Worm (Caenorhabditis elegans) whole organism, L4 larva: ENCODE results near the gene dmd-6.

Experiments
- F26F4.8 ChIP-seq: fragments of 200-800 bp; sonication (Bioruptor generic); conservative IDR thresholded peaks from 2 replicates; pipeline ENCODE4 v1.3.6; 2022; ENCODE audit warnings: missing genetic modification characterization, missing compliant biosample characterization
- F37D6.2 ChIP-seq: sonication (generic microtip); optimal IDR thresholded peaks from 2 replicates; lab custom pipeline; 2016; ENCODE audit warnings: mild to moderate bottlenecking, missing genetic modification characterization, missing compliant biosample characterization
- T20F7.1 ChIP-seq: fragments of 200-800 bp; sonication (Bioruptor generic); optimal IDR thresholded peaks from 2 replicates; lab custom pipeline; 2018; ENCODE audit warnings: mild to moderate bottlenecking, missing genetic modification characterization, missing compliant biosample characterization
- T26A8.4 ChIP-seq: fragments of 200-800 bp; sonication (Bioruptor generic); IDR thresholded peaks from 2 replicates; pipeline ENCODE4 v1.3.6; 2022; ENCODE audit warnings: missing genetic modification characterization, missing compliant biosample characterization
- Y105C5A.15 ChIP-seq: fragments of 200-800 bp; sonication (Bioruptor generic); IDR thresholded peaks from 2 replicates; pipeline ENCODE4 v1.3.6; 2022; ENCODE audit warnings: missing genetic modification characterization, missing compliant biosample characterization
- Y48G9A.11 ChIP-seq: fragments of 200-800 bp; sonication (Bioruptor generic); IDR thresholded peaks from 2 replicates; pipeline ENCODE4 v1.3.6; 2022; ENCODE audit warnings: missing genetic modification reagents, missing genetic modification characterization, missing compliant biosample characterization
- Y75B8A.6 ChIP-seq: fragments of 200-800 bp; sonication (Bioruptor generic); IDR thresholded peaks from 2 replicates; pipeline ENCODE4 v1.3.6; 2022; ENCODE audit warnings: missing genetic modification reagents, missing genetic modification characterization, missing compliant biosample characterization
- ZK546.5 ChIP-seq, 2 experiments: sonication (generic microtip); optimal IDR thresholded peaks; 2 replicates each; lab custom pipeline; 2017; ENCODE audit warnings: missing biosample characterization in 2 of 2, missing genetic modification characterization in 2 of 2
- aha-1 ChIP-seq: fragments of 150-350 bp; peaks from one replicate; lab custom pipeline; 2014; ENCODE audit warnings: missing biosample characterization, missing genetic modification characterization
- aly-2 ChIP-seq: sonication (generic microtip); optimal IDR thresholded peaks from 2 replicates; lab custom pipeline; 2018; ENCODE audit warnings: missing biosample characterization, missing genetic modification characterization
- ama-1 ChIP-seq: fragments of 150-350 bp; optimal IDR thresholded peaks from 2 replicates; lab custom pipeline; 2014; ENCODE audit warnings: inconsistent platforms, mixed read lengths
- ceh-44 ChIP-seq: fragments of 200-800 bp; sonication (Bioruptor generic); IDR thresholded peaks from 2 replicates; pipeline ENCODE4 v1.3.6; 2022; ENCODE audit warnings: missing genetic modification reagents, missing genetic modification characterization, missing compliant biosample characterization
- ceh-62 ChIP-seq: sonication (generic microtip); optimal IDR thresholded peaks from 2 replicates; lab custom pipeline; 2017; ENCODE audit warnings: missing biosample characterization, missing genetic modification characterization
- ceh-82 ChIP-seq: sonication (generic microtip); optimal IDR thresholded peaks from 2 replicates; lab custom pipeline; 2017; ENCODE audit warnings: missing biosample characterization, missing genetic modification characterization
- cey-2 ChIP-seq: sonication (generic microtip); optimal IDR thresholded peaks from 3 replicates; lab custom pipeline; 2017; ENCODE audit warnings: missing genetic modification characterization, mild to moderate bottlenecking, missing compliant biosample characterization, antibody characterized with exemption, borderline replicate concordance; ENCODE audit not compliant: insufficient read depth
- daf-16 ChIP-seq, 3 experiments: sonication (generic microtip); optimal IDR thresholded peaks; 2 replicates each; lab custom pipeline; 2016 to 2017; ENCODE audit warnings: missing genetic modification characterization in 3 of 3, missing genetic modification reagents in 3 of 3, mild to moderate bottlenecking in 2 of 3, missing compliant biosample characterization in 2 of 3, missing biosample characterization in 1 of 3, moderate library complexity in 1 of 3
- dmd-8 ChIP-seq: fragments of 200-800 bp; sonication (Bioruptor generic); IDR thresholded peaks from 2 replicates; pipeline ENCODE4 v1.3.6; 2022; ENCODE audit warnings: missing genetic modification characterization, missing compliant biosample characterization
- duxl-1 ChIP-seq: sonication (generic microtip); optimal IDR thresholded peaks from 2 replicates; lab custom pipeline; 2016; ENCODE audit warnings: mild to moderate bottlenecking, missing genetic modification characterization, moderate library complexity, missing compliant biosample characterization; ENCODE audit not compliant: poor library complexity
- dve-1 ChIP-seq: sonication (generic microtip); optimal IDR thresholded peaks from 2 replicates; lab custom pipeline; 2017; ENCODE audit warnings: antibody characterized with exemption, mild to moderate bottlenecking, missing genetic modification characterization, missing compliant biosample characterization; ENCODE audit not compliant: insufficient read depth
- fkh-10 ChIP-seq: fragments of 150-350 bp; optimal IDR thresholded peaks from 2 replicates; lab custom pipeline; 2014; ENCODE audit warnings: missing biosample characterization, missing genetic modification reagents, missing genetic modification characterization
- fos-1 ChIP-seq: fragments of 150-350 bp; optimal IDR thresholded peaks from 2 replicates; lab custom pipeline; 2014; ENCODE audit warnings: missing biosample characterization, missing genetic modification characterization
- gei-8 ChIP-seq: fragments of 200-800 bp; sonication (Bioruptor generic); optimal IDR thresholded peaks from 2 replicates; lab custom pipeline; 2018; ENCODE audit warnings: mild to moderate bottlenecking, missing genetic modification characterization, missing compliant biosample characterization
- hif-1 ChIP-seq, 2 experiments: sonication (generic microtip); optimal IDR thresholded peaks; 2 replicates each; lab custom pipeline; 2016 to 2017; ENCODE audit warnings: missing compliant biosample characterization in 2 of 2, missing genetic modification characterization in 2 of 2, missing genetic modification reagents in 2 of 2, missing genotype in 2 of 2, mild to moderate bottlenecking in 1 of 2
- hlh-30 ChIP-seq: sonication (generic microtip); optimal IDR thresholded peaks from 2 replicates; lab custom pipeline; 2017; ENCODE audit warnings: antibody characterized with exemption, mild to moderate bottlenecking, missing genetic modification characterization, missing compliant biosample characterization; ENCODE audit not compliant: insufficient read depth
- hmg-1.1 ChIP-seq: fragments of 200-800 bp; sonication (Bioruptor generic); IDR thresholded peaks from 2 replicates; pipeline ENCODE4 v1.3.6; 2022; ENCODE audit warnings: missing genetic modification reagents, missing genetic modification characterization, missing compliant biosample characterization
- jun-1 ChIP-seq: fragments of 150-350 bp; optimal IDR thresholded peaks from 2 replicates; lab custom pipeline; 2014; ENCODE audit warnings: missing biosample characterization, missing genetic modification reagents, missing genetic modification characterization
- lin-1 ChIP-seq: fragments of 200-800 bp; sonication (Bioruptor generic); IDR thresholded peaks from 2 replicates; pipeline ENCODE4 v1.3.6; 2022; ENCODE audit warnings: missing genetic modification reagents, missing genetic modification characterization, missing compliant biosample characterization
- lin-15B ChIP-seq: fragments of 150-350 bp; sonication (generic microtip); optimal IDR thresholded peaks from 3 replicates; lab custom pipeline; 2014; ENCODE audit warnings: missing biosample characterization, missing genetic modification characterization
- lin-29 ChIP-seq: fragments of 200-800 bp; sonication (Bioruptor generic); IDR thresholded peaks from 2 replicates; pipeline ENCODE4 v1.3.6; 2022; ENCODE audit warnings: missing genetic modification reagents, missing genetic modification characterization, missing compliant biosample characterization
- lin-39 ChIP-seq: fragments of 150-350 bp; optimal IDR thresholded peaks from 2 replicates; lab custom pipeline; 2014; ENCODE audit warnings: missing biosample characterization, missing genetic modification reagents, missing genetic modification characterization
- lir-3 ChIP-seq: sonication (generic microtip); optimal IDR thresholded peaks from 2 replicates; lab custom pipeline; 2016; ENCODE audit warnings: mild to moderate bottlenecking, missing genetic modification characterization, missing compliant biosample characterization
- madf-9 ChIP-seq: fragments of 200-800 bp; sonication (Bioruptor generic); conservative IDR thresholded peaks from 2 replicates; pipeline ENCODE4 v1.3.6; 2022; ENCODE audit warnings: missing genetic modification reagents, missing genetic modification characterization, missing compliant biosample characterization
- mdl-1 ChIP-seq, 2 experiments: fragments of 150-350 bp in 1 of 2; sonication (generic microtip) in 1 of 2; optimal IDR thresholded peaks; 2 replicates each; lab custom pipeline; 2014 to 2017; ENCODE audit warnings: missing biosample characterization in 2 of 2, missing genetic modification characterization in 2 of 2
- mdt-29 ChIP-seq: fragments of 200-800 bp; sonication (Bioruptor generic); IDR thresholded peaks from 2 replicates; pipeline ENCODE4 v1.3.6; 2022; ENCODE audit warnings: missing genetic modification reagents, missing genetic modification characterization, missing compliant biosample characterization
- mxl-2 ChIP-seq: fragments of 200-800 bp; sonication (Bioruptor generic); conservative IDR thresholded peaks from 2 replicates; pipeline ENCODE4 v1.3.6; 2022; ENCODE audit warnings: missing genetic modification reagents, missing genetic modification characterization, missing compliant biosample characterization
- nhr-11 ChIP-seq: fragments of 150-350 bp; optimal IDR thresholded peaks from 2 replicates; lab custom pipeline; 2014; ENCODE audit warnings: missing biosample characterization, missing genetic modification characterization
- nhr-111 ChIP-seq: fragments of 200-800 bp; sonication (Bioruptor generic); optimal IDR thresholded peaks from 2 replicates; lab custom pipeline; 2018; ENCODE audit warnings: mild to moderate bottlenecking, missing genetic modification characterization, missing compliant biosample characterization
- nhr-41 ChIP-seq: fragments of 200-800 bp; sonication (Bioruptor generic); IDR thresholded peaks from 2 replicates; pipeline ENCODE4 v1.3.6; 2022; ENCODE audit warnings: missing genetic modification reagents, missing genetic modification characterization, missing compliant biosample characterization
- nhr-76 ChIP-seq: fragments of 150-350 bp; optimal IDR thresholded peaks from 2 replicates; lab custom pipeline; 2014; ENCODE audit warnings: missing biosample characterization, missing genetic modification characterization
- pqm-1 ChIP-seq: sonication (generic microtip); optimal IDR thresholded peaks from 2 replicates; lab custom pipeline; 2017; ENCODE audit warnings: missing biosample characterization, missing genetic modification characterization
- rbr-2 ChIP-seq: sonication (generic microtip); optimal IDR thresholded peaks from 2 replicates; lab custom pipeline; 2016; ENCODE audit warnings: missing genotype, missing genetic modification characterization, missing compliant biosample characterization
- set-16 ChIP-seq: fragments of 200-800 bp; sonication (Bioruptor generic); IDR thresholded peaks from 2 replicates; pipeline ENCODE4 v1.3.6; 2022; ENCODE audit warnings: missing genetic modification reagents, missing genetic modification characterization, missing compliant biosample characterization
- skn-1 ChIP-seq: fragments of 150-350 bp; optimal IDR thresholded peaks from 2 replicates; lab custom pipeline; 2014; ENCODE audit warnings: missing biosample characterization, missing genetic modification characterization
- snpc-1.2 ChIP-seq: fragments of 200-800 bp; sonication (Bioruptor generic); IDR thresholded peaks from 2 replicates; pipeline ENCODE4 v1.3.6; 2022; ENCODE audit warnings: missing genetic modification reagents, missing genetic modification characterization, missing compliant biosample characterization
- spr-1 ChIP-seq: sonication (generic microtip); optimal IDR thresholded peaks from 2 replicates; lab custom pipeline; 2016; ENCODE audit warnings: mild to moderate bottlenecking, missing genetic modification characterization, missing compliant biosample characterization
- tra-1 ChIP-seq: fragments of 200-800 bp; sonication (Bioruptor generic); IDR thresholded peaks from 2 replicates; pipeline ENCODE4 v1.3.6; 2022; ENCODE audit warnings: missing genetic modification reagents, missing genetic modification characterization, missing compliant biosample characterization
- zfp-2 ChIP-seq: sonication (generic microtip); optimal IDR thresholded peaks from 2 replicates; lab custom pipeline; 2016; ENCODE audit warnings: mild to moderate bottlenecking, missing genetic modification characterization, missing compliant biosample characterization
- zfp-3 ChIP-seq: fragments of 200-800 bp; sonication (Bioruptor generic); conservative IDR thresholded peaks from 2 replicates; pipeline ENCODE4 v1.3.6; 2022; ENCODE audit warnings: missing genetic modification reagents, missing genetic modification characterization, missing compliant biosample characterization
- zip-11 ChIP-seq: fragments of 200-800 bp; sonication (Bioruptor generic); IDR thresholded peaks from 2 replicates; pipeline ENCODE4 v1.3.6; 2022; ENCODE audit warnings: missing genetic modification characterization, missing compliant biosample characterization
- zip-2 ChIP-seq: fragments of 150-350 bp; optimal IDR thresholded peaks from 2 replicates; lab custom pipeline; 2014; ENCODE audit warnings: missing biosample characterization, missing genetic modification characterization
- ztf-7 ChIP-seq: fragments of 150-350 bp; optimal IDR thresholded peaks from 2 replicates; lab custom pipeline; 2014; ENCODE audit warnings: missing biosample characterization, missing genetic modification characterization

dmd-6 gene

ce11 chrIV:14576471-14576870, 39.9 kb upstream of the dmd-6 start:
- TF ChIP-seq T20F7.1 (GFP tag; lab: Kevin White, UChicago) (peak; percentile 29), hif-1 (tag; optimal IDR thresholded peaks at IDR 0.05; lab: Kevin White, UChicago) (no peak), ceh-62 (tag; lab: Kevin White, UChicago) (no peak), T26A8.4 (GFP tag; lab: Robert Waterston, UW) (no peak), rbr-2 (tag; lab: Kevin White, UChicago) (peak; percentile 3), mxl-2 (GFP tag; lab: Robert Waterston, UW) (no peak), ceh-44 (GFP tag; lab: Robert Waterston, UW) (peak; percentile 78), hmg-1.1 (no peak), nhr-11 (tag; lab: Kevin White, UChicago) (no peak), nhr-41 (no peak), dmd-8 (no peak), lir-3 (tag; lab: Kevin White, UChicago) (peak; percentile 51), mdl-1 (tag; optimal IDR thresholded peaks at IDR 0.05; lab: Kevin White, UChicago) (no peak), dve-1 (peak; percentile 64), gei-8 (GFP tag; lab: Kevin White, UChicago) (peak; percentile 28), ceh-82 (tag; lab: Kevin White, UChicago) (no peak), zip-11 (GFP tag; lab: Robert Waterston, UW) (no peak), set-16 (no peak), pqm-1 (tag; lab: Kevin White, UChicago) (no peak), Y105C5A.15 (GFP tag; lab: Robert Waterston, UW) (peak; percentile 75; the same call in 1 of the 2 replicates), lin-39 (tag; lab: Kevin White, UChicago) (no peak), duxl-1 (tag; lab: Kevin White, UChicago) (no peak), F37D6.2 (tag; lab: Kevin White, UChicago) (no peak), zip-2 (tag; lab: Kevin White, UChicago) (peak; percentile 5), tra-1 (GFP tag; lab: Robert Waterston, UW) (no peak), snpc-1.2 (GFP tag; lab: Robert Waterston, UW) (peak; percentile 99), F26F4.8 (no peak; the same call in 1 of the 2 replicates), madf-9 (GFP tag; lab: Robert Waterston, UW) (0 out of 2 replicates have a peak, but pooled peaks have one; percentile 10), Y48G9A.11 (GFP tag; lab: Robert Waterston, UW) (peak; percentile 52; the same call in 1 of the 2 replicates), lin-15B (no peak), jun-1 (tag; lab: Kevin White, UChicago) (no peak), zfp-3 (0 out of 2 replicates have a peak, but pooled peaks have one; percentile 32), cey-2 (tag; lab: Kevin White, UChicago) (no peak), aha-1 (tag; lab: Kevin White, UChicago) (peak; percentile 99), hlh-30 (tag; lab: Kevin White, UChicago) (no peak), spr-1 (peak; percentile 40), nhr-76 (no peak), lin-29 (GFP tag; lab: Robert Waterston, UW) (no peak), skn-1 (tag; lab: Kevin White, UChicago) (no peak), lin-1 (no peak; the same call in 1 of the 2 replicates), fos-1 (tag; lab: Kevin White, UChicago) (no peak), aly-2 (tag; lab: Kevin White, UChicago) (no peak), zfp-2 (tag; lab: Kevin White, UChicago) (no peak), ama-1 (lab: Kevin White, UChicago) (no peak), Y75B8A.6 (GFP tag; lab: Robert Waterston, UW) (peak; percentile 78; the same call in 1 of the 2 replicates), ztf-7 (peak; percentile 79), daf-16 (GFP tag; optimal IDR thresholded peaks at IDR 0.05; lab: Kevin White, UChicago) (peak in 1 of 2 experiments; percentile 70), daf-16 (tag; optimal IDR thresholded peaks at IDR 0.05; lab: Kevin White, UChicago) (no peak), fkh-10 (GFP tag; lab: Kevin White, UChicago) (no peak), nhr-111 (GFP tag; lab: Kevin White, UChicago) (peak; percentile 71), mdt-29 (GFP tag; lab: Robert Waterston, UW) (peak; percentile 73), ZK546.5 (tag; optimal IDR thresholded peaks at IDR 0.05; lab: Kevin White, UChicago) (no peak)
